Fruit fly (Drosophila melanogaster) whole organism, wandering third instar larva: ENCODE results near the gene CG32262.

Experiments
- Abd-B ChIP-seq: fragments of >200 bp; optimal IDR thresholded peaks from 2 replicates; lab custom pipeline; 2017; ENCODE audit warnings: missing biosample characterization, missing genetic modification characterization
- CG9705 ChIP-seq: fragments of 200-800 bp; sonication (Bioruptor generic); optimal IDR thresholded peaks from 2 replicates; lab custom pipeline; 2018; ENCODE audit warnings: missing biosample characterization, mild to moderate bottlenecking, missing genetic modification characterization
- Dif ChIP-seq: fragments of 200-275, 200-300 bp; sonication (Bioruptor generic); optimal IDR thresholded peaks from 2 replicates; lab custom pipeline; 2018; ENCODE audit warnings: missing biosample characterization, missing genetic modification characterization; ENCODE audit not compliant: partially characterized antibody
- Hr78 ChIP-seq: fragments of >200 bp; optimal IDR thresholded peaks from 2 replicates; lab custom pipeline; 2017; ENCODE audit warnings: missing biosample characterization, missing genetic modification characterization
- Myc ChIP-seq: fragments of >200 bp; optimal IDR thresholded peaks from 2 replicates; lab custom pipeline; 2017
- N ChIP-seq: fragments of >200 bp; optimal IDR thresholded peaks from 2 replicates; lab custom pipeline; 2018; ENCODE audit warnings: missing biosample characterization, missing external identifiers, missing genetic modification characterization
- h ChIP-seq: fragments of 200-800 bp; sonication (Bioruptor generic); optimal IDR thresholded peaks from 3 replicates; lab custom pipeline; 2016; ENCODE audit warnings: missing biosample characterization, mild to moderate bottlenecking, missing genetic modification characterization
- psq ChIP-seq: fragments of 200-800 bp; sonication (Bioruptor generic); optimal IDR thresholded peaks from 3 replicates; lab custom pipeline; 2017; ENCODE audit warnings: missing biosample characterization, mild to moderate bottlenecking, missing genetic modification characterization, moderate library complexity
- sage ChIP-seq: fragments of 200-800 bp; sonication (Bioruptor generic); optimal IDR thresholded peaks from 2 replicates; lab custom pipeline; 2016; ENCODE audit warnings: missing biosample characterization, mild to moderate bottlenecking, missing genetic modification characterization

- TF ChIP-seq h (GFP tag; lab: Kevin White, UChicago) (no peak), Dif (no peak), Abd-B (GFP tag; lab: Kevin White, UChicago) (no peak), Hr78 (no peak), psq (no peak), sage (GFP tag; lab: Kevin White, UChicago) (no peak), N (no peak), CG9705 (GFP tag; lab: Kevin White, UChicago) (no peak), Myc (lab: Kevin White, UChicago) (no peak)
These were observed 49.5 kb downstream of the CG32262 start for dm6 chr3L:3760395-3760997.
